Worm (Caenorhabditis elegans): Measurements from ENCODE around the gene Y38F1A.8.
"Not testable (repeated sequence)": the region's sequence is repeated elsewhere in the genome, so short reads cannot be mapped to it uniquely, and the experiment has no call there.

ce11 chrII:13047609-13048008, 47.0 kb upstream of the Y38F1A.8 start, which contains the start of gene F42G4.2:
- not testable (repeated sequence) for TF ChIP-seq hmbx-1 (tag; optimal IDR thresholded peaks at IDR 0.05); ceh-36 (tag; optimal IDR thresholded peaks at IDR 0.05); tra-4 (tag; optimal IDR thresholded peaks at IDR 0.05); ama-1 (optimal IDR thresholded peaks at IDR 0.05); flt-1 (GFP tag; IDR thresholded peaks at IDR 0.05); tbx-11 (GFP tag; IDR thresholded peaks at IDR 0.05); hmg-4 (GFP tag; optimal IDR thresholded peaks at IDR 0.05); hnd-1 (tag; optimal IDR thresholded peaks at IDR 0.05); pes-1 (GFP tag; IDR thresholded peaks at IDR 0.05); ceh-13 (GFP tag; optimal IDR thresholded peaks at IDR 0.05)

Measured in whole organism, early embryonic.